Fruit fly (Drosophila melanogaster) whole organism, prepupa: ENCODE data around the gene CG14086.
A peak's percentile ranks its signal among the peaks of the same experiment; 100 is the strongest.

Source experiments
- Blimp-1 ChIP-seq: fragments of 200-800 bp; sonication (Bioruptor generic); optimal IDR thresholded peaks from 3 replicates; lab custom pipeline; 2017; ENCODE audit warnings: missing biosample characterization, missing genetic modification characterization, mild to moderate bottlenecking, moderate library complexity, missing genetic modification reagents
- CG10631 ChIP-seq: fragments of 200-800 bp; sonication (Bioruptor generic); optimal IDR thresholded peaks from 2 replicates; lab custom pipeline; 2016; ENCODE audit warnings: missing biosample characterization, missing genetic modification characterization
- CG10669 ChIP-seq: fragments of 200-800 bp; sonication (Bioruptor generic); optimal IDR thresholded peaks from 3 replicates; lab custom pipeline; 2018; ENCODE audit warnings: missing biosample characterization, mild to moderate bottlenecking, missing genetic modification characterization, moderate library complexity
- CG11294 ChIP-seq: fragments of 200-800 bp; sonication (Bioruptor generic); IDR thresholded peaks from 2 replicates; pipeline ENCODE4 v1.3.6; 2022; ENCODE audit warnings: missing biosample characterization, missing genetic modification characterization
- CG15336 ChIP-seq: fragments of 200-800 bp; sonication (Bioruptor generic); IDR thresholded peaks from 2 replicates; pipeline ENCODE4 v1.3.6; 2022; ENCODE audit warnings: missing biosample characterization, missing genetic modification characterization
- CG32006 ChIP-seq: fragments of 200-800 bp; sonication (Bioruptor generic); optimal IDR thresholded peaks from 3 replicates; lab custom pipeline; 2017; ENCODE audit warnings: missing biosample characterization, mild to moderate bottlenecking, missing genetic modification characterization
- CG34406 ChIP-seq: fragments of 200-800 bp; sonication (Bioruptor generic); optimal IDR thresholded peaks from 3 replicates; lab custom pipeline; 2016; ENCODE audit warnings: missing biosample characterization, missing genetic modification characterization
- CG3919 ChIP-seq: fragments of 200-800 bp; sonication (Bioruptor generic); optimal IDR thresholded peaks from 3 replicates; lab custom pipeline; 2016; ENCODE audit warnings: missing biosample characterization, missing genetic modification characterization
- CG6276 ChIP-seq: fragments of 200-800 bp; sonication (Bioruptor generic); optimal IDR thresholded peaks from 2 replicates; lab custom pipeline; 2017; ENCODE audit warnings: missing biosample characterization, mild to moderate bottlenecking, missing genetic modification characterization
- CG6792 ChIP-seq: fragments of 200-800 bp; sonication (Bioruptor generic); optimal IDR thresholded peaks from 3 replicates; lab custom pipeline; 2016; ENCODE audit warnings: missing biosample characterization, missing genetic modification characterization
- CG6808 ChIP-seq: fragments of 200-800 bp; sonication (Bioruptor generic); optimal IDR thresholded peaks from 3 replicates; lab custom pipeline; 2017; ENCODE audit warnings: missing biosample characterization, missing genetic modification characterization, mild to moderate bottlenecking, moderate library complexity, missing genetic modification reagents
- CG8119 ChIP-seq: fragments of 200-800 bp; sonication (Bioruptor generic); IDR thresholded peaks from 3 replicates; pipeline ENCODE4 v1.3.6; 2022; ENCODE audit warnings: missing biosample characterization, missing genetic modification characterization
- CG9139 ChIP-seq: fragments of 200-800 bp; sonication (Bioruptor generic); optimal IDR thresholded peaks from 3 replicates; lab custom pipeline; 2017; ENCODE audit warnings: missing biosample characterization, mild to moderate bottlenecking, missing genetic modification characterization
- Eip78C ChIP-seq: fragments of 200-800 bp; sonication (Bioruptor generic); peaks from one replicate; lab custom pipeline; 2016; ENCODE audit warnings: missing biosample characterization, missing genetic modification characterization
- Ets21C ChIP-seq: fragments of 200-800 bp; sonication (Bioruptor generic); optimal IDR thresholded peaks from 3 replicates; lab custom pipeline; 2016; ENCODE audit warnings: missing biosample characterization, missing genetic modification characterization
- Ets96B ChIP-seq: fragments of 200-800 bp; optimal IDR thresholded peaks from 2 replicates; lab custom pipeline; 2019; ENCODE audit warnings: missing biosample characterization, mild to moderate bottlenecking, missing genetic modification characterization, moderate library complexity
- Gug ChIP-seq: fragments of 200-800 bp; sonication (Bioruptor generic); IDR thresholded peaks from 2 replicates; pipeline ENCODE4 v1.3.6; 2022; ENCODE audit warnings: missing biosample characterization, missing genetic modification characterization
- Hr39 ChIP-seq: fragments of 200-800 bp; sonication (Bioruptor generic); optimal IDR thresholded peaks from 2 replicates; lab custom pipeline; 2016; ENCODE audit warnings: missing biosample characterization, missing genetic modification characterization
- Met ChIP-seq: fragments of 200-800 bp; sonication (Bioruptor generic); optimal IDR thresholded peaks from 3 replicates; lab custom pipeline; 2016; ENCODE audit warnings: missing biosample characterization, missing genetic modification characterization
- Smox ChIP-seq: fragments of 200-800 bp; sonication (Bioruptor generic); optimal IDR thresholded peaks from 3 replicates; lab custom pipeline; 2016; ENCODE audit warnings: missing biosample characterization, missing genetic modification characterization
- Sox15 ChIP-seq: fragments of 200-800 bp; sonication (Bioruptor generic); optimal IDR thresholded peaks from 3 replicates; lab custom pipeline; 2016; ENCODE audit warnings: missing biosample characterization, missing genetic modification characterization
- cyc ChIP-seq: fragments of 200-800 bp; sonication (Bioruptor generic); optimal IDR thresholded peaks from 3 replicates; lab custom pipeline; 2016; ENCODE audit warnings: missing biosample characterization, missing genetic modification characterization
- dsx ChIP-seq: fragments of 200-800 bp; optimal IDR thresholded peaks from 3 replicates; lab custom pipeline; 2019; ENCODE audit warnings: missing biosample characterization, mild to moderate bottlenecking, missing genetic modification characterization, moderate library complexity; ENCODE audit not compliant: poor library complexity, severe bottlenecking
- eg ChIP-seq: fragments of 200-800 bp; sonication (Bioruptor generic); IDR thresholded peaks from 3 replicates; pipeline ENCODE4 v1.3.6; 2022; ENCODE audit warnings: missing biosample characterization, missing genetic modification characterization
- esn ChIP-seq: fragments of 200-800 bp; sonication (Bioruptor generic); optimal IDR thresholded peaks from 2 replicates; lab custom pipeline; 2016; ENCODE audit warnings: missing biosample characterization, mild to moderate bottlenecking, missing genetic modification characterization, moderate library complexity
- fkh ChIP-seq: fragments of 200-800 bp; sonication (Bioruptor generic); optimal IDR thresholded peaks from 3 replicates; lab custom pipeline; 2017; ENCODE audit warnings: missing biosample characterization, mild to moderate bottlenecking, missing genetic modification characterization, moderate library complexity
- lz ChIP-seq: fragments of 200-800 bp; sonication (Bioruptor generic); optimal IDR thresholded peaks from 3 replicates; lab custom pipeline; 2016; ENCODE audit warnings: missing biosample characterization, missing genetic modification characterization
- pdm3 ChIP-seq: fragments of 200-800 bp; sonication (Bioruptor generic); optimal IDR thresholded peaks from 3 replicates; lab custom pipeline; 2016; ENCODE audit warnings: missing biosample characterization, missing genetic modification characterization
- spab ChIP-seq: fragments of 200-800 bp; sonication (Bioruptor generic); optimal IDR thresholded peaks from 2 replicates; lab custom pipeline; 2017; ENCODE audit warnings: missing biosample characterization, mild to moderate bottlenecking, missing genetic modification characterization, missing genetic modification reagents
- svp ChIP-seq: fragments of 200-800 bp; sonication (Bioruptor generic); peaks from one replicate; lab custom pipeline; 2016; ENCODE audit warnings: missing biosample characterization, missing genetic modification characterization
- topi ChIP-seq: fragments of 200-800 bp; sonication (Bioruptor generic); optimal IDR thresholded peaks from 3 replicates; lab custom pipeline; 2016; ENCODE audit warnings: missing biosample characterization, missing genetic modification characterization
- vri ChIP-seq: fragments of 200-800 bp; sonication (Bioruptor generic); optimal IDR thresholded peaks from 3 replicates; lab custom pipeline; 2016; ENCODE audit warnings: missing biosample characterization, mild to moderate bottlenecking, missing genetic modification characterization

The CG14086 gene

DNA sequence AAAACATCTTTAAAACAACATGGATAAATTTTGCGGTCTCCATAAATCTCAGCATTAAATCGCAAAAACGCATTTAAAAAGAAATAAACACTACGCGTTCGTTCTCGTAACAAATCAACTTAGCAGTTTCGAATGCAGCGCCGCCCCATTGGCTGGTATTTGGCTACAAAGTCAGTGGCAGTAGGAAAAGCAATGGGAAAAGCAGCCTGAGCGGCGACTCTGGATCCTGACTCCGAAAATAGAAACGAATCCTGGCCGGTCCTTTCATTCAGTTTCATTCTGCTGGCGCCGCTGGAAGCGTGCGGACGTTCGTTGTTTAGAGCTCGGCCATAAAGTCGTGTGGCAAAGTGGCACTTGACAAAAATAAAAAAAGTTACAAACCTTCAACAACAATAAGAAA lies at the start of gene CG14086:
Gene CG14086, plus strand, starts transcription at position 301 of the 400 bp plus-strand sequence.
- TF ChIP-seq Met (GFP tag; lab: Kevin White, UChicago) (no peak), topi (GFP tag; lab: Kevin White, UChicago) (no peak), CG10631 (GFP tag; lab: Kevin White, UChicago) (no peak), fkh (GFP tag; lab: Kevin White, UChicago) (no peak), CG15336 (GFP tag; lab: Robert Waterston, UW) (no peak), Ets21C (GFP tag; lab: Kevin White, UChicago) (no peak), vri (no peak), dsx (GFP tag; lab: Kevin White, UChicago) (no peak), eg (GFP tag; lab: Robert Waterston, UW) (no peak), CG34406 (GFP tag; lab: Kevin White, UChicago) (no peak), CG10669 (no peak)
- TF ChIP-seq, all 60 proteins: peak for 0

DNA sequence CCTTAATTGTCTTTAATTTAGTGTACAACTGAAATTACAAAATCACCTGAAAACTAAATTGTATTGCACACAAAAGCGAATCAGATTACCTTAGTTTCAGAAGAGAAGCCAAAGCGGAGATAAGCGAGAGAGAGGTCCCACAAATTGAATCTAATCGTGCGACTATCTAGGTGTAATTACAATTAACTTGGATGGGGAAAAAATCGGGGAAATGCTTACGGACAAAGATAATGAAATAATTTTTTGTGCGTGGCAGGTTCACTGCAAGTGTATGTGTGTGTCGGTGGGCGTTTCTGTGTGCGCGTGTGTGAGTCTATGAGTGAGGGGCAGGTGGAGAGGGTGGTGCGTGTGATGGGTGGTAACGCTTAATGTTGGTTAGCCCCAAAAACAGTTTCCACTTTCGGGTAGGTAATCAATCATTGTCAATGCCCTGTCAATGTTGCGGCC lies 47.2 kb upstream of the CG14086 start:
- TF ChIP-seq cyc (GFP tag; lab: Kevin White, UChicago) (no peak), lz (GFP tag; lab: Kevin White, UChicago) (no peak), Sox15 (GFP tag; lab: Kevin White, UChicago) (no peak), dsx (GFP tag; lab: Kevin White, UChicago) (no peak), Blimp-1 (no peak), Gug (GFP tag; lab: Robert Waterston, UW) (no peak), CG6808 (GFP tag; lab: Kevin White, UChicago) (no peak)

DNA sequence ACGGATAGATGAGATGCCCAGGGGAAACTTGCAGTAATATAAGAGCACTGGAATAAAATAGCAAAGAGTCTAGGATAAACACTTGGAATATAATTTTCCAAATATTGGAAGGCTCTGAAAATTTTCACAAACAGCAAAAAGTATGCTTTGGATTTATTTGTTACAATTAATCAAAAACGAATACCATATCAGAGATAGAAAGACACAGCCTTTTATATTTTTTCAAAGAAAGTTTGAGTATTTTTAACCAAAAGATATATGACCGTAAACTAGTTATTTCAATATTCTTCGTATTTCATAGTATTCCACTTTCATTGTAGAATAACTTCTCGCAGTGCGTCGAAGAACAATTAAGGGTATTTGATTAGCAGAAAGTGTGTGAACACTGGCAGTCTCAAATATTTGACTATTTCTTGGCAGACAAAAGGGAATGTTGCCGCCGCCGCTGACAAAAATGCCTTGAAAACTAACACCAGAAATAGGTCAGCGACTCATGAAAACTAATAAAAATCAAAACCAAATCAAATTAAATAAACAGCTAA lies 46.7 kb upstream of the CG14086 start:
- TF ChIP-seq Hr39 (GFP tag; lab: Kevin White, UChicago): no peak
- no peak for TF ChIP-seq Ets21C (GFP tag; lab: Kevin White, UChicago)
- no peak for TF ChIP-seq CG6276

DNA sequence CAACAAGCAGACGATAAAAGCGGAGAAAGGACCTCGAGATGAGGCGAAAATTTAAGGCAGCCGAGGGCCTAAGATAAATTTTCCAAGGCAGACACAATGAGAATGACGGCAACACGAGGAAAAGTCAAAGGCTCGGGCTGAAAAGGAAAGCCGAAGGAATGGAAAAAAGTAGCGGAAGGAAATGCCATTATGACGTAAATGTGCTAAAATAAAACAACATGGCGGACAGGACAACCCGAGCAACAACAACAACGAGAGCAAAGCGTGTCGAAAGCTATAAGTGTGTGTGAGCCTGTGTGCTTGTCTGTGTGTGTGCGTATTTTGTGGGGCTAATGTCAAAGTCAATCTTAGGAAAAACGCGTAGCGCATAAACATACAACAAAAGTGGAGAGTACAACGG lies 46.1 kb upstream of the CG14086 start:
- TF ChIP-seq CG11294 (GFP tag; lab: Robert Waterston, UW): no peak
- no peak for TF ChIP-seq Eip78C (GFP tag; lab: Kevin White, UChicago)
- TF ChIP-seq CG8119 (GFP tag; lab: Robert Waterston, UW): no peak
- no peak for TF ChIP-seq Sox15 (GFP tag; lab: Kevin White, UChicago)
- TF ChIP-seq pdm3 (GFP tag; lab: Kevin White, UChicago): no peak
- no peak for TF ChIP-seq CG6792 (GFP tag; lab: Kevin White, UChicago)

DNA sequence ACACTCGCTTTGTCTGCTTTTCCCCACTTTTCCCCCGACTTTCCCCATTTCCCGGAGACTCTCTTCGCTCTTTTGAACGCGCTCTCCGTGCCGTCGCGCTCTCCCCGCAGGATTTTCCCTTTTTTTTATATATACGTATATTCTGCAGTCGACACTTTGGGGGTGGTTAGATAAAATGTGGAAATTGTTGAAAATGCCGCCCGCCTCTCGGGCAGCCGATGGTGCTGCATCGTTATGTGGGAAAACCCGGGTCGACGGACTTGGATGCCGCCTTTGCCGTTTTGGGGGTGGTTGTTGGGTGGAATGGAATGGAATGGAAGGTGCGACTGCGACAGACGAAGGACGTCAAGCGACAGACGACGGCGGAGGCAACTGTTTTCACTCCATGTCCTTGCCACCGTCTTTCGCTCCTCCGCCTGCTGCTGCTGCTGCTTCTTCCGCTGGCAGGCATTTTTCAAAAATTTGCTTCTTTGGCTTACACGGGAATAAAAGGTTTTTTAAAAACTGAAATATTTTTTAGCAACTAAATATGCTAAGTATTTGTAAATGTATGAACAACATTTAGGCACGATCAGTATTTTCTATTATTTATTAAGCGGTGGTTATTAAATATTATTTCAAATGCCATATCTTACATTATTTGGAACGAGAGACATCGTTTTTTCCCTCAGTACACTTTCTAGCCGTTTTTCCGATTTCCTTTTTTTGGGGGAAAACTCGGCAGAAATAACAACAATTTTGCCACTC lies 44.6 kb upstream of the CG14086 start:
- TF ChIP-seq Gug (GFP tag; lab: Robert Waterston, UW) (no peak), CG9139 (no peak), esn (peak; percentile 9), Eip78C (GFP tag; lab: Kevin White, UChicago) (peak; percentile 48), CG3919 (peak; percentile 10), Ets96B (tag; lab: Kevin White, UChicago) (peak; percentile 28), svp (GFP tag; lab: Kevin White, UChicago) (peak; percentile 16)

DNA sequence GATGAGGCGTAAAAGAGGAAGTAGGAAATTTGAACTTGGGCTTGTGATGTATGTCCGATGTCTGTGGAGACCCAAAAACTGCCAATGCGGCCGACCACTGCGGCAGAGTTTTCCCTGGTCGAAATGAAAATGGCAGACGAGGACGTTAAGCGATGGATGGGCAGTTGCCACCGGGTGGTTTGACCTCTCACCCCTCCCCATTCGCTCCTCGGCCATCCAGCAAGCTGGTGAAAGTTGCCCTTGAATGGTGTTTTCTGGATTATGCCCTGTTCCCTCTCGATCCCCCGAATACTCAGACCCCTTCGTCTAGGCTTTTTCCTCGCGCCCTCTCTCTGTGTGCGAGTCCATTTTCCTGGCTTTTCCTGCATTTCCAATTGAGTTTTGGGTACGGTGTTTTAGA lies 44.0 kb upstream of the CG14086 start:
- TF ChIP-seq svp (GFP tag; lab: Kevin White, UChicago) (peak; percentile 17), Smox (no peak), Blimp-1 (no peak), spab (GFP tag; lab: Kevin White, UChicago) (no peak), CG10631 (GFP tag; lab: Kevin White, UChicago) (no peak), dsx (GFP tag; lab: Kevin White, UChicago) (no peak), CG32006 (GFP tag; lab: Kevin White, UChicago) (no peak), CG6792 (GFP tag; lab: Kevin White, UChicago) (no peak)
